Fruit fly (Drosophila melanogaster) whole organism, pupa: Measurements from ENCODE around the gene Ir87a.

Experiments used
- CG12605 ChIP-seq: fragments of 200-800 bp; sonication (Bioruptor generic); IDR thresholded peaks from 2 replicates; pipeline ENCODE4 v1.3.6; 2022; ENCODE audit warnings: missing biosample characterization, missing genetic modification characterization
- CG15710 ChIP-seq: fragments of 200-800 bp; sonication (Bioruptor generic); optimal IDR thresholded peaks from 2 replicates; lab custom pipeline; 2018; ENCODE audit warnings: missing biosample characterization, mild to moderate bottlenecking, missing genetic modification characterization, moderate library complexity
- CG34367 ChIP-seq: fragments of 200-800 bp; sonication (Bioruptor generic); optimal IDR thresholded peaks from 2 replicates; lab custom pipeline; 2018; ENCODE audit warnings: missing biosample characterization, mild to moderate bottlenecking, missing genetic modification characterization
- fd96Ca ChIP-seq: fragments of 200-800 bp; sonication (Bioruptor generic); IDR thresholded peaks from 3 replicates; pipeline ENCODE4 v1.3.6; 2022; ENCODE audit warnings: missing biosample characterization, missing genetic modification characterization

DNA sequence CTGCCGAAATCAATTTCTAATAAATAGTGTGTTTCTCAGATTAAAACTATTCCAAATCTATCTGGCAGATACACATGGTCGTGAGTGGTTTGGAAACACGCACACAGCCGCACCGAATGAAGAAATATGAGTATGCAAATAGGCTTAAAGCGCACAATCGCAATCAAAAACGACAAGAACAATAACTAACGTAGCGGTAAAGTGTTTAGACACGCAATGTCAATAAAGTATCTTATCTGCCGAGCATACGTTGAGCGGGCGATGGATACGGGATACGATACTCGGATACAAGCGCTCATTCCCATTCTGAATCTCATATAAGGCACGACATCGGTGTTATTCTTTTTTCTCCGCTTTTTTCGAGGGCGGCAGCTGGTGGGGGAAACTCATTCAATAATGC lies 26.0 kb downstream of the Ir87a start:
- no peak for TF ChIP-seq CG34367 (tag; lab: Kevin White, UChicago)
- TF ChIP-seq CG15710, result no peak
- TF ChIP-seq fd96Ca (GFP tag; lab: Robert Waterston, UW), result no peak
- no peak for TF ChIP-seq CG12605 (GFP tag; lab: Robert Waterston, UW)
